Fruit fly (Drosophila melanogaster) whole organism, prepupa: ENCODE results near the gene ova.

Experiments
- CG10631 ChIP-seq: fragments of 200-800 bp; sonication (Bioruptor generic); optimal IDR thresholded peaks from 2 replicates; lab custom pipeline; 2016; ENCODE audit warnings: missing biosample characterization, missing genetic modification characterization
- CG11294 ChIP-seq: fragments of 200-800 bp; sonication (Bioruptor generic); IDR thresholded peaks from 2 replicates; pipeline ENCODE4 v1.3.6; 2022; ENCODE audit warnings: missing biosample characterization, missing genetic modification characterization
- CG11762 ChIP-seq: fragments of 200-800 bp; sonication (Bioruptor generic); optimal IDR thresholded peaks from 3 replicates; lab custom pipeline; 2016; ENCODE audit warnings: missing biosample characterization, missing genetic modification characterization; ENCODE audit not compliant: insufficient read depth
- CG11902 ChIP-seq: fragments of 200-800 bp; sonication (Bioruptor generic); optimal IDR thresholded peaks from 3 replicates; lab custom pipeline; 2016; ENCODE audit warnings: missing biosample characterization, missing genetic modification characterization
- CG15336 ChIP-seq: fragments of 200-800 bp; sonication (Bioruptor generic); IDR thresholded peaks from 2 replicates; pipeline ENCODE4 v1.3.6; 2022; ENCODE audit warnings: missing biosample characterization, missing genetic modification characterization
- CG31627 ChIP-seq: fragments of 200-800 bp; sonication (Bioruptor generic); optimal IDR thresholded peaks from 3 replicates; lab custom pipeline; 2016; ENCODE audit warnings: missing biosample characterization, missing genetic modification characterization
- CG34406 ChIP-seq: fragments of 200-800 bp; sonication (Bioruptor generic); optimal IDR thresholded peaks from 3 replicates; lab custom pipeline; 2016; ENCODE audit warnings: missing biosample characterization, missing genetic modification characterization
- CG4318 ChIP-seq: fragments of 200-800 bp; sonication (Bioruptor generic); optimal IDR thresholded peaks from 3 replicates; lab custom pipeline; 2017; ENCODE audit warnings: missing biosample characterization, mild to moderate bottlenecking, missing genetic modification characterization
- CG6792 ChIP-seq: fragments of 200-800 bp; sonication (Bioruptor generic); optimal IDR thresholded peaks from 3 replicates; lab custom pipeline; 2016; ENCODE audit warnings: missing biosample characterization, missing genetic modification characterization
- CG6808 ChIP-seq: fragments of 200-800 bp; sonication (Bioruptor generic); optimal IDR thresholded peaks from 3 replicates; lab custom pipeline; 2017; ENCODE audit warnings: missing biosample characterization, missing genetic modification characterization, mild to moderate bottlenecking, moderate library complexity, missing genetic modification reagents
- CG6854 ChIP-seq: fragments of 200-800 bp; sonication (Bioruptor generic); optimal IDR thresholded peaks from 2 replicates; lab custom pipeline; 2017; ENCODE audit warnings: missing biosample characterization, mild to moderate bottlenecking, missing genetic modification characterization
- CG9139 ChIP-seq: fragments of 200-800 bp; sonication (Bioruptor generic); optimal IDR thresholded peaks from 3 replicates; lab custom pipeline; 2017; ENCODE audit warnings: missing biosample characterization, mild to moderate bottlenecking, missing genetic modification characterization
- Eip75B ChIP-seq: fragments of 200-800 bp; sonication (Bioruptor generic); optimal IDR thresholded peaks from 3 replicates; lab custom pipeline; 2016; ENCODE audit warnings: missing biosample characterization, missing genetic modification characterization
- Eip78C ChIP-seq: fragments of 200-800 bp; sonication (Bioruptor generic); peaks from one replicate; lab custom pipeline; 2016; ENCODE audit warnings: missing biosample characterization, missing genetic modification characterization
- Hr39 ChIP-seq: fragments of 200-800 bp; sonication (Bioruptor generic); optimal IDR thresholded peaks from 2 replicates; lab custom pipeline; 2016; ENCODE audit warnings: missing biosample characterization, missing genetic modification characterization
- Lpt ChIP-seq: fragments of 200-800 bp; sonication (Bioruptor generic); optimal IDR thresholded peaks from 3 replicates; lab custom pipeline; 2016; ENCODE audit warnings: missing biosample characterization, missing genetic modification characterization
- Met ChIP-seq: fragments of 200-800 bp; sonication (Bioruptor generic); optimal IDR thresholded peaks from 3 replicates; lab custom pipeline; 2016; ENCODE audit warnings: missing biosample characterization, missing genetic modification characterization
- Sox102F ChIP-seq: fragments of 200-800 bp; sonication (Bioruptor generic); optimal IDR thresholded peaks from 2 replicates; lab custom pipeline; 2016; ENCODE audit warnings: missing biosample characterization, mild to moderate bottlenecking, missing genetic modification characterization
- Sox14 ChIP-seq: fragments of 200-800 bp; sonication (Bioruptor generic); optimal IDR thresholded peaks from 3 replicates; lab custom pipeline; 2016; ENCODE audit warnings: missing biosample characterization, missing genetic modification characterization
- Sox15 ChIP-seq: fragments of 200-800 bp; sonication (Bioruptor generic); optimal IDR thresholded peaks from 3 replicates; lab custom pipeline; 2016; ENCODE audit warnings: missing biosample characterization, missing genetic modification characterization
- achi ChIP-seq: fragments of 200-800 bp; sonication (Bioruptor generic); optimal IDR thresholded peaks from 3 replicates; lab custom pipeline; 2016; ENCODE audit warnings: missing biosample characterization, missing genetic modification characterization
- esn ChIP-seq: fragments of 200-800 bp; sonication (Bioruptor generic); optimal IDR thresholded peaks from 2 replicates; lab custom pipeline; 2016; ENCODE audit warnings: missing biosample characterization, mild to moderate bottlenecking, missing genetic modification characterization, moderate library complexity
- fd59A ChIP-seq: fragments of 200-800 bp; sonication (Bioruptor generic); optimal IDR thresholded peaks from 2 replicates; lab custom pipeline; 2017; ENCODE audit warnings: missing biosample characterization, mild to moderate bottlenecking, missing genetic modification characterization, missing genetic modification reagents
- fd85E ChIP-seq: fragments of 200-800 bp; sonication (Bioruptor generic); optimal IDR thresholded peaks from 3 replicates; lab custom pipeline; 2016; ENCODE audit warnings: missing biosample characterization, missing genetic modification characterization
- fkh ChIP-seq: fragments of 200-800 bp; sonication (Bioruptor generic); optimal IDR thresholded peaks from 3 replicates; lab custom pipeline; 2017; ENCODE audit warnings: missing biosample characterization, mild to moderate bottlenecking, missing genetic modification characterization, moderate library complexity
- lz ChIP-seq: fragments of 200-800 bp; sonication (Bioruptor generic); optimal IDR thresholded peaks from 3 replicates; lab custom pipeline; 2016; ENCODE audit warnings: missing biosample characterization, missing genetic modification characterization
- net ChIP-seq: fragments of 200-800 bp; sonication (Bioruptor generic); optimal IDR thresholded peaks from 3 replicates; lab custom pipeline; 2016; ENCODE audit warnings: missing biosample characterization, missing genetic modification characterization
- pdm3 ChIP-seq: fragments of 200-800 bp; sonication (Bioruptor generic); optimal IDR thresholded peaks from 3 replicates; lab custom pipeline; 2016; ENCODE audit warnings: missing biosample characterization, missing genetic modification characterization
- salr ChIP-seq, 2 experiments: fragments of 200-800 bp; sonication (Bioruptor generic); optimal IDR thresholded peaks; 3 replicates each; lab custom pipeline; 2016 to 2018; ENCODE audit warnings: missing biosample characterization in 2 of 2, missing genetic modification characterization in 2 of 2, mild to moderate bottlenecking in 1 of 2
- spab ChIP-seq: fragments of 200-800 bp; sonication (Bioruptor generic); optimal IDR thresholded peaks from 2 replicates; lab custom pipeline; 2017; ENCODE audit warnings: missing biosample characterization, mild to moderate bottlenecking, missing genetic modification characterization, missing genetic modification reagents
- ss ChIP-seq, 2 experiments: fragments of 200-800 bp; sonication (Bioruptor generic); optimal IDR thresholded peaks; 2 replicates in 1 of 2; 3 replicates in 1 of 2; lab custom pipeline; 2017 to 2018; ENCODE audit warnings: mild to moderate bottlenecking in 2 of 2, missing biosample characterization in 2 of 2, missing genetic modification characterization in 2 of 2, moderate library complexity in 1 of 2
- topi ChIP-seq: fragments of 200-800 bp; sonication (Bioruptor generic); optimal IDR thresholded peaks from 3 replicates; lab custom pipeline; 2016; ENCODE audit warnings: missing biosample characterization, missing genetic modification characterization

ova gene

dm6 chr2L:10208799-10209794, 22.4 kb downstream of the ova start, which contains the start of gene CG5731:
CG5731 (minus strand) TSS chr2L:10209744.
- TF ChIP-seq CG34406 (GFP tag; lab: Kevin White, UChicago) (no peak), Eip78C (peak; percentile 70), CG9139 (GFP tag; lab: Kevin White, UChicago) (no peak), CG10631 (GFP tag; lab: Kevin White, UChicago) (peak; percentile 31), topi (GFP tag; lab: Kevin White, UChicago) (no peak), spab (GFP tag; lab: Kevin White, UChicago) (no peak), fkh (GFP tag; lab: Kevin White, UChicago) (peak; percentile 41), CG6792 (GFP tag; lab: Kevin White, UChicago) (no peak), Sox102F (GFP tag; lab: Kevin White, UChicago) (no peak), CG11762 (GFP tag; lab: Kevin White, UChicago) (no peak), Met (no peak)

- no peak for TF ChIP-seq CG34406 (GFP tag; lab: Kevin White, UChicago)
- TF ChIP-seq CG15336 (GFP tag; lab: Robert Waterston, UW), result no peak
- no peak for TF ChIP-seq Hr39 (GFP tag; lab: Kevin White, UChicago)
- no peak for TF ChIP-seq fd59A (GFP tag; lab: Kevin White, UChicago)
- TF ChIP-seq fd85E (GFP tag; lab: Kevin White, UChicago), result no peak
- TF ChIP-seq Met, result no peak
- TF ChIP-seq lz (GFP tag; lab: Kevin White, UChicago), result no peak
- no peak for TF ChIP-seq CG6854 (GFP tag; lab: Kevin White, UChicago)
- TF ChIP-seq pdm3 (GFP tag; lab: Kevin White, UChicago), result no peak
- no peak for TF ChIP-seq salr (GFP tag; optimal IDR thresholded peaks at IDR 0.05; lab: Kevin White, UChicago)
- TF ChIP-seq Eip78C, result no peak
Observed at dm6 chr2L:10206633-10207162, 24.8 kb downstream of the ova start, which contains the start of gene Snx17. Snx17 (minus strand) TSS chr2L:10206961.

- TF ChIP-seq ss (GFP tag; optimal IDR thresholded peaks at IDR 0.05; lab: Kevin White, UChicago) (no peak), Sox14 (GFP tag; lab: Kevin White, UChicago) (no peak), net (GFP tag; lab: Kevin White, UChicago) (no peak), esn (no peak), CG4318 (GFP tag; lab: Kevin White, UChicago) (no peak), Sox15 (GFP tag; lab: Kevin White, UChicago) (no peak), Lpt (GFP tag; lab: Kevin White, UChicago) (no peak), achi (GFP tag; lab: Kevin White, UChicago) (no peak), Hr39 (GFP tag; lab: Kevin White, UChicago) (no peak), CG6808 (GFP tag; lab: Kevin White, UChicago) (no peak), lz (GFP tag; lab: Kevin White, UChicago) (no peak), CG11294 (no peak), topi (GFP tag; lab: Kevin White, UChicago) (no peak), CG31627 (GFP tag; lab: Kevin White, UChicago) (no peak), CG11902 (GFP tag; lab: Kevin White, UChicago) (no peak), Met (no peak), pdm3 (GFP tag; lab: Kevin White, UChicago) (no peak), Eip75B (GFP tag; lab: Kevin White, UChicago) (no peak), fd85E (GFP tag; lab: Kevin White, UChicago) (no peak)
Observed at dm6 chr2L:10205940-10206339, 25.6 kb downstream of the ova start.
